Worm (Caenorhabditis elegans) whole organism, L2 larva: ENCODE results near the gene dgn-1.

ENCODE experiments used
- F13H6.1 ChIP-seq: sonication (generic microtip); optimal IDR thresholded peaks from 2 replicates; lab custom pipeline; 2016; ENCODE audit warnings: missing genetic modification characterization, missing compliant biosample characterization
- R02D3.7 ChIP-seq: fragments of 150-350 bp; optimal IDR thresholded peaks from 2 replicates; lab custom pipeline; 2014; ENCODE audit warnings: missing biosample characterization, missing genetic modification characterization
- Y55F3AM.14 ChIP-seq: fragments of 200-800 bp; sonication (Bioruptor generic); optimal IDR thresholded peaks from 2 replicates; lab custom pipeline; 2018; ENCODE audit warnings: mild to moderate bottlenecking, missing genetic modification characterization, missing compliant biosample characterization
- aly-2 ChIP-seq: fragments of 150-350 bp; optimal IDR thresholded peaks from 2 replicates; lab custom pipeline; 2014; ENCODE audit warnings: missing biosample characterization, missing genetic modification characterization
- ama-1 ChIP-seq: fragments of 150-350 bp; optimal IDR thresholded peaks from 2 replicates; lab custom pipeline; 2018; ENCODE audit warnings: inconsistent platforms
- ceh-16 ChIP-seq: fragments of 150-350 bp; optimal IDR thresholded peaks from 2 replicates; lab custom pipeline; 2014; ENCODE audit warnings: missing biosample characterization, missing genetic modification characterization
- ceh-82 ChIP-seq: fragments of 150-350 bp; optimal IDR thresholded peaks from 2 replicates; lab custom pipeline; 2014; ENCODE audit warnings: missing biosample characterization, missing genetic modification characterization
- crh-2 ChIP-seq: sonication (generic microtip); optimal IDR thresholded peaks from 2 replicates; lab custom pipeline; 2017; ENCODE audit warnings: missing biosample characterization, missing genetic modification characterization
- elt-3 ChIP-seq: sonication (generic microtip); optimal IDR thresholded peaks from 2 replicates; lab custom pipeline; 2017; ENCODE audit warnings: missing biosample characterization, missing genetic modification characterization
- fos-1 ChIP-seq: fragments of 150-350 bp; optimal IDR thresholded peaks from 2 replicates; lab custom pipeline; 2014; ENCODE audit warnings: missing biosample characterization, missing genetic modification characterization
- gmeb-1 ChIP-seq: fragments of 150-350 bp; optimal IDR thresholded peaks from 2 replicates; lab custom pipeline; 2014; ENCODE audit warnings: missing biosample characterization, missing genetic modification characterization
- lsy-2 ChIP-seq, 2 experiments: fragments of 150-350 bp in 1 of 2; sonication (generic microtip) in 1 of 2; optimal IDR thresholded peaks; 2 replicates each; lab custom pipeline; 2014 to 2017; ENCODE audit warnings: missing biosample characterization in 2 of 2, missing genetic modification characterization in 2 of 2
- mbf-1 ChIP-seq: sonication (generic microtip); optimal IDR thresholded peaks from 2 replicates; lab custom pipeline; 2017; ENCODE audit warnings: missing biosample characterization, missing genetic modification characterization
- mdl-1 ChIP-seq, 2 experiments: fragments of 150-350 bp in 1 of 2; sonication (generic microtip) in 1 of 2; optimal IDR thresholded peaks; 2 replicates each; lab custom pipeline; 2017; ENCODE audit warnings: missing biosample characterization in 2 of 2, missing genetic modification characterization in 2 of 2
- nhr-11 ChIP-seq: fragments of 150-350 bp; optimal IDR thresholded peaks from 2 replicates; lab custom pipeline; 2014; ENCODE audit warnings: missing biosample characterization, missing genetic modification characterization
- nhr-129 ChIP-seq: fragments of 150-350 bp; optimal IDR thresholded peaks from 2 replicates; lab custom pipeline; 2014; ENCODE audit warnings: missing biosample characterization, missing genetic modification characterization
- nhr-6 ChIP-seq: fragments of 150-350 bp; optimal IDR thresholded peaks from 2 replicates; lab custom pipeline; 2014; ENCODE audit warnings: missing biosample characterization, missing genetic modification characterization
- nhr-77 ChIP-seq: fragments of 150-350 bp; optimal IDR thresholded peaks from 2 replicates; lab custom pipeline; 2014; ENCODE audit warnings: missing biosample characterization, missing genetic modification characterization
- sma-3 ChIP-seq: sonication (generic microtip); optimal IDR thresholded peaks from 2 replicates; lab custom pipeline; 2016; ENCODE audit warnings: missing genetic modification reagents, missing genetic modification characterization, missing compliant biosample characterization
- unc-39 ChIP-seq: fragments of 150-350 bp; optimal IDR thresholded peaks from 2 replicates; lab custom pipeline; 2014; ENCODE audit warnings: missing biosample characterization, missing genetic modification characterization
- unc-55 ChIP-seq: fragments of 150-350 bp; sonication (generic microtip); optimal IDR thresholded peaks from 3 replicates; lab custom pipeline; 2014; ENCODE audit warnings: missing biosample characterization, missing genetic modification reagents, missing genetic modification characterization
- zag-1 ChIP-seq: fragments of 150-350 bp; optimal IDR thresholded peaks from 2 replicates; lab custom pipeline; 2014; ENCODE audit warnings: missing biosample characterization, missing genetic modification characterization
- ztf-1 ChIP-seq: fragments of 200-800 bp; sonication (Bioruptor generic); conservative IDR thresholded peaks from 2 replicates; pipeline ENCODE4 v1.3.6; 2022; ENCODE audit warnings: missing genetic modification characterization, missing compliant biosample characterization

The dgn-1 gene

DNA sequence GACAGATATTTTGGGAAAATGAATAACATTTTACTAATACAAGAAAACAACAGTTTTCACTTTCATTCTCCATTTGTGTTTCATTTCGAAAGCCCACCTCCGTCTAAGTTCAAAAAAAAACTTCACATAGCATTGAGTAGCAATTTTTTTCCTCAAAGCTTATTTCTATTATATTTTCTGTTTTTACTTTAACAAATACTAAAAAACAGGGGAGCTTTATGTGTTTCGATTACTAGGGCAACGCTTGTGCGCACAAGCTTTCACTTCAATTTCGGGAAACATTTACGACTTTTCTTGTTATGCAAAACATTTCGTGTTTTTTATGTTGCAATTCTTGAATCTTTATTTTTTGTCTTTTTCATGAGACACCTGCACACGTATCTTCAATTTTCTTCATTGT, 42.9 kb downstream of the dgn-1 start, which contains the start of gene T21E8.5:
T21E8.5 (plus strand) TSS at position 301 of the 400 bp plus-strand sequence.
- no peak for TF ChIP-seq ceh-82 (tag; lab: Kevin White, UChicago)
- no peak for TF ChIP-seq F13H6.1 (tag; lab: Kevin White, UChicago)

DNA sequence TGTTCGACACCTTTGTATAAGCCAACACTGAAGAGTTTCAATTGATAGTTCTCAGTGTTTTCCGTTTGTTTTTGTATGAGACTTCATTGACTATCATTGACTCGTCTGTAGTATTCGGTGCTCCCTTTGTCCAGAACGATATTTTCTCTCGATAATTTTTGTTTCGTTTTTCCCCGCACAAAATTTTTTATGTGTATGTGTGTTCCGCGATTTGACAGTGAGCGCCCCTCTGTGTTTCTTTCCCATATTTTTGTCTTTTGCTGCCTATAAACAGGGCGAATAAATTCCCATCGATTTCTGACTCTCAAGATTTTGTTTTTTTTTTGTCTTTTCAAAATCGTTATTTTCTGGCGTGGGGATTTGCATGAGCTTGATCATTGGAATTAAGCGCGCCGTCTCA, 45.6 kb downstream of the dgn-1 start, which contains the start of gene T21E8.7:
T21E8.7 (plus strand) TSS at position 301 of the 400 bp plus-strand sequence.
- TF ChIP-seq unc-55 (no peak), Y55F3AM.14 (no peak), ceh-16 (tag; lab: Kevin White, UChicago) (no peak), zag-1 (tag; lab: Kevin White, UChicago) (no peak)

DNA sequence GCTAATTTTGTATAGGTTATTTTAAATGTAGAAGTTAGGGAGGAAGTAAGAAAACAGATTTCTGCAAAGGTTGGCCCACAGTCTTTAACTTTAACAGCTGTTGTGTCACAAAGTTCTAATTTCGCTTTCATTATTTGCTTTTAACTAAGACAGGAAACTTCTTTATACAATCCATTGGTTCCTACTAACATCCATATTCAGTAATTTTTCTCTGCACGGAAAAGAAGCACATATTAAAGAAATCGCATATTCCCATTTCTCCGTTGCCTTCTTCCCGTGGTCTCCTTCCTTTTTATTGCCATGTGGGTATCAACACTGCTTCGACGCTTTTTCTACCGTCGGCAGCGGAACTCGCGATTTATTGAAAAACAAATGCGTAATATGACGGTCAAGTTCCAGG, 46.8 kb downstream of the dgn-1 start, which contains the start of gene T21E8.6:
T21E8.6 (plus strand) TSS at position 301 of the 400 bp plus-strand sequence.
- TF ChIP-seq unc-39 (tag; lab: Kevin White, UChicago) (no peak), sma-3 (GFP tag; lab: Kevin White, UChicago) (no peak), unc-55 (no peak)

DNA sequence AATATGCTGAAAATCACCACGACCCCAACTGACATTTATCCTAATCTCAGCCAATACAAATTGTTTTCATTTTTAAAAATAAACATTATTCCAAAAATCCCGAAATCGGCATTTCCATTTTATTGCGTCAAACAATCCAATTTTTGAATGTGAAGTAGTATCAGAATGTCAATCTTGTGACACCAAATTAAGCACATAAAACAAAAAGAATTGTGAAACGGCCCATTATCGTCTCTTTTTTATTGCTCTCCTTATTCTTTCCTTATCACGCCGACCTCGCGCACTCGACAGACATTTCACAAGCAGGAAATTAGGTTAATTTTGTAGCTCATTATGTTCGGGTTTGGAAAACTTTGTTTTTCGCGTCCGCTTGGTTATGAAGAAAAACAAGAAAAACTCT, 48.3 kb downstream of the dgn-1 start, which contains the start of gene T21E8.4:
T21E8.4 (plus strand) TSS at position 301 of the 400 bp plus-strand sequence.
- no peak for TF ChIP-seq sma-3 (GFP tag; lab: Kevin White, UChicago)
- TF ChIP-seq gmeb-1: no peak
- TF ChIP-seq R02D3.7 (tag; lab: Kevin White, UChicago): no peak
- TF ChIP-seq lsy-2 (tag; optimal IDR thresholded peaks at IDR 0.05; lab: Kevin White, UChicago): no peak
- TF ChIP-seq aly-2: no peak
- no peak for TF ChIP-seq nhr-77 (tag; lab: Kevin White, UChicago)
- no peak for TF ChIP-seq ztf-1 (GFP tag; lab: Robert Waterston, UW)
- no peak for TF ChIP-seq nhr-11 (tag; lab: Kevin White, UChicago)
- no peak for TF ChIP-seq mbf-1 (tag; lab: Kevin White, UChicago)
- TF ChIP-seq fos-1 (tag; lab: Kevin White, UChicago): no peak
- TF ChIP-seq ama-1 (lab: Kevin White, UChicago): no peak
- TF ChIP-seq elt-3 (tag; lab: Kevin White, UChicago): no peak
- no peak for TF ChIP-seq nhr-6

ce11 chrX:10877138-10877743, 51.6 kb downstream of the dgn-1 start, which contains the start of gene pgp-6:
Gene pgp-6, minus strand, starts transcription at chrX:10877425.
- peak; percentile 21 for TF ChIP-seq nhr-129 (tag; lab: Kevin White, UChicago)
- TF ChIP-seq mdl-1 (tag; optimal IDR thresholded peaks at IDR 0.05; lab: Kevin White, UChicago): no peak
- TF ChIP-seq gmeb-1: no peak
- TF ChIP-seq fos-1 (tag; lab: Kevin White, UChicago): peak; percentile 67
- no peak for TF ChIP-seq unc-55
- TF ChIP-seq crh-2 (tag; lab: Kevin White, UChicago): peak; percentile 36
- TF ChIP-seq ceh-16 (tag; lab: Kevin White, UChicago): no peak
